Worm (Caenorhabditis elegans): Measurements from ENCODE around the gene F17C8.3.

ce11 chrIII:4735443-4735842 lies 3.7 kb downstream of the F17C8.3 start, which contains the start of gene F17C8.7:
- TF ChIP-seq unc-120 (tag; optimal IDR thresholded peaks at IDR 0.05; ENCODE audit: poor library complexity, severe bottlenecking) (no peak), nhr-76 (tag; optimal IDR thresholded peaks at IDR 0.05) (no peak), lsy-2 (tag; optimal IDR thresholded peaks at IDR 0.05) (no peak), ceh-43 (GFP tag; optimal IDR thresholded peaks at IDR 0.05) (no peak), mab-5 (tag; optimal IDR thresholded peaks at IDR 0.05) (no peak)

Data from whole organism, mixed stage, embryonic.